Worm (Caenorhabditis elegans): ENCODE data around the gene end-3.

DNA sequence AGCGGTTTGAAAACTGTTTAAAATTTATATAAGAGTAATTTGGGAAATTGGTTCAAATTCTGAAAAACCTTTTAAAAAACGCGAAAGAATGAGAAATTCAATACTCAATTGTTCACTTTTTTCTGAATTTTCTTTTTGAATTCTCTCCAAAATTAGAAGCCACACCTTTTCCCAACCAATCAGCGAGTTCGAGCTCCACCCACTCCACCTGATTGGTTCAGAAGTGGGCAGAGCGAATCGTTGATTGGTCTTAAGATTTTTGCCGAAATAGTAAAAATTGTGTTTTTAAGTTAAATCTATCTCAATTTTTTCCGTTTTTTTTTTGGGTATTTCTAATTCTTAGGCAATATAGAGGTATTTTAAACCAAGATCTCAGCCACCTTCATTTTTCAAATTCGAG is 49.5 kb downstream of the end-3 start:
- no peak for TF ChIP-seq daf-19 (GFP tag; conservative IDR thresholded peaks at IDR 0.05)
- no peak for TF ChIP-seq ceh-82 (tag; optimal IDR thresholded peaks at IDR 0.05)
- no peak for TF ChIP-seq ceh-28 (tag; optimal IDR thresholded peaks at IDR 0.05)
- TF ChIP-seq egl-27 (tag; optimal IDR thresholded peaks at IDR 0.05) = no peak
- TF ChIP-seq zip-2 (tag; optimal IDR thresholded peaks at IDR 0.05) = no peak
- no peak for TF ChIP-seq dve-1 (tag; optimal IDR thresholded peaks at IDR 0.05; ENCODE audit: insufficient read depth)
- TF ChIP-seq nhr-6 (tag; optimal IDR thresholded peaks at IDR 0.05) = no peak
